Fruit fly (Drosophila melanogaster): ENCODE data around the gene CG15172.
A peak's percentile ranks its signal among the peaks of the same experiment; 100 is the strongest.

Gene CG15172

DNA sequence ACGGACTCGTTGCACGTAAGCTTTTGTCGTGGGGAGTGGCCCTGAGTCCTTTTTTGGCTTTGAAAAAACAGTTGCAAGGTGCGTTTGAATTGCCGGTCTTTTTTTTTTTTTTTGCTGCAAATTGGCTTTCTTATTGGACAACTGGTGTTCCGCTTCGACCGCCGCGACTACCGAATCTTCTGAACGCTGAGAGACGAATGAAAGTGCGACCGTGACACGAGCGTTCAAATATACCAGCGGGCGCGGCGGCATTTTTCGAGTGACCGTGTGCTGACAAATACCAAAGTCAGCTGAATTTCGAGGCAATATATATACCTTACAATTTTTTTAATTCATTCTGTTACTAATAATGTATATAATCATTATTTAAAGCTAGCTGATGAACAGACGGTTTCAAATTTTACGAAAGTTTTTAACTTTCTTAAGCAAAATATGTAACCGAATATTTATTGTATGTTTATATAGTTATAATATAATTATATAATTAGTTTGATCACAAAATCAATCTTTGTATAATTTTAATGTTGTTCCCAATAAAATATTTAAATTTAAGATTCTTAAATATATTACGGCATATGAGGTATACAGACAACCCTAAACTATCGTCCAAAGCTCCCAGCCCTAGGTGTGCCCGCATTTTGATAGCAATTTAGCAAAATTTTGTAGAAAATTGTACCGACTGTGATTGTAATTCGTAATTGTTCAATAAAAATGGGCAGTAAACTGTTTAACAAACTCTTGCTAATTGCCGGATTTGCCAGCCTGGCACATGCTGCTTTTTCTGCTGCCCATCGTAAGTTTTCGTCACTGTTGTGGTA is 34.9 kb upstream of the CG15172 start, which contains the start of the genes Swip-1 and EMC5 (continued):
- TF ChIP-seq CG31224 (GFP tag; IDR thresholded peaks at IDR 0.05) (0 out of 2 replicates have a peak, but pooled peaks have one; percentile 11), Oaz (GFP tag; IDR thresholded peaks at IDR 0.05) (no peak), Sox100B (GFP tag; optimal IDR thresholded peaks at IDR 0.05) (peak; percentile 62), peb (GFP tag; IDR thresholded peaks at IDR 0.05) (no peak), HLH3B (GFP tag; IDR thresholded peaks at IDR 0.05) (peak; percentile 52; the same call in 1 of the 2 replicates), gsb-n (tag; optimal IDR thresholded peaks at IDR 0.05) (peak; percentile 64), Myb (GFP tag; optimal IDR thresholded peaks at IDR 0.05) (no peak), CG12391 (tag; optimal IDR thresholded peaks at IDR 0.05) (peak; percentile 87), pho (GFP tag; optimal IDR thresholded peaks at IDR 0.05) (no peak), CG15601 (tag; optimal IDR thresholded peaks at IDR 0.05) (peak; percentile 66), Rfx (GFP tag; IDR thresholded peaks at IDR 0.05) (peak; percentile 78), CG8478 (optimal IDR thresholded peaks at IDR 0.05) (no peak), CG8924 (tag; optimal IDR thresholded peaks at IDR 0.05) (peak; percentile 79), zf30C (GFP tag; optimal IDR thresholded peaks at IDR 0.05) (no peak), ewg (GFP tag; optimal IDR thresholded peaks at IDR 0.05) (peak; percentile 16), CG16779 (GFP tag; IDR thresholded peaks at IDR 0.05) (no peak), CG11093 (GFP tag; IDR thresholded peaks at IDR 0.05) (no peak), insv (GFP tag; optimal IDR thresholded peaks at IDR 0.05) (peak in 1 of 2 experiments; percentile 87), PHDP (tag; optimal IDR thresholded peaks at IDR 0.05) (peak; percentile 62), CoRest (tag; optimal IDR thresholded peaks at IDR 0.05) (peak; percentile 88), bab2 (GFP tag; optimal IDR thresholded peaks at IDR 0.05) (no peak), dpn (GFP tag; optimal IDR thresholded peaks at IDR 0.05) (peak in 1 of 2 experiments; percentile 53), pum (GFP tag; optimal IDR thresholded peaks at IDR 0.05) (no peak), CG9876 (GFP tag; optimal IDR thresholded peaks at IDR 0.05) (no peak), Hr51 (GFP tag; optimal IDR thresholded peaks at IDR 0.05) (peak in 1 of 2 experiments; percentile 64), CG17612 (GFP tag; IDR thresholded peaks at IDR 0.05) (0 out of 2 replicates have a peak, but pooled peaks have one; percentile 31), dysf (GFP tag; IDR thresholded peaks at IDR 0.05) (peak; percentile 73), pnt (GFP tag; optimal IDR thresholded peaks at IDR 0.05) (no peak), CG15514 (GFP tag; optimal IDR thresholded peaks at IDR 0.05) (peak; percentile 47), MTF-1 (GFP tag; optimal IDR thresholded peaks at IDR 0.05; ENCODE audit: borderline replicate concordance) (no peak), CG14667 (GFP tag; IDR thresholded peaks at IDR 0.05) (0 out of 2 replicates have a peak, but pooled peaks have one; percentile 26), p53 (GFP tag; optimal IDR thresholded peaks at IDR 0.05) (no peak), Antp (GFP tag; optimal IDR thresholded peaks at IDR 0.05) (no peak), dm (GFP tag; optimal IDR thresholded peaks at IDR 0.05) (peak; percentile 4), ATbp (GFP tag; optimal IDR thresholded peaks at IDR 0.05) (no peak), CrebB (tag; optimal IDR thresholded peaks at IDR 0.05) (peak; percentile 19), wdn (GFP tag; IDR thresholded peaks at IDR 0.05) (no peak), CG30403 (GFP tag; optimal IDR thresholded peaks at IDR 0.05) (peak; percentile 72), CG17912 (GFP tag; optimal IDR thresholded peaks at IDR 0.05) (no peak), jumu (GFP tag; optimal IDR thresholded peaks at IDR 0.05) (no peak), aop (GFP tag; IDR thresholded peaks at IDR 0.05) (no peak), CG6175 (GFP tag; IDR thresholded peaks at IDR 0.05) (0 out of 3 replicates have a peak, but pooled peaks have one; percentile 21), br (optimal IDR thresholded peaks at IDR 0.05) (no peak), wor (GFP tag; IDR thresholded peaks at IDR 0.05) (no peak), CG3838 (GFP tag; optimal IDR thresholded peaks at IDR 0.05) (no peak), CG8281 (tag; optimal IDR thresholded peaks at IDR 0.05) (no peak), Hmr (GFP tag; optimal IDR thresholded peaks at IDR 0.05) (peak; percentile 58), CG43689 (GFP tag; IDR thresholded peaks at IDR 0.05) (no peak), CG2889 (GFP tag; IDR thresholded peaks at IDR 0.05) (no peak), CG4854 (GFP tag; optimal IDR thresholded peaks at IDR 0.05) (no peak)
